Worm (Caenorhabditis elegans): ENCODE data around the gene dgn-1.
A peak's percentile ranks its signal among the peaks of the same experiment; 100 is the strongest.

dgn-1 gene

ce11 chrX:10881984-10882383 lies 46.8 kb downstream of the dgn-1 start, which contains the start of gene T21E8.6:
TSS of gene T21E8.6 (plus strand) at chrX:10882284.
- TF ChIP-seq nhr-76 (tag; optimal IDR thresholded peaks at IDR 0.05) (no peak), egl-27 (tag; optimal IDR thresholded peaks at IDR 0.05) (no peak)

DNA sequence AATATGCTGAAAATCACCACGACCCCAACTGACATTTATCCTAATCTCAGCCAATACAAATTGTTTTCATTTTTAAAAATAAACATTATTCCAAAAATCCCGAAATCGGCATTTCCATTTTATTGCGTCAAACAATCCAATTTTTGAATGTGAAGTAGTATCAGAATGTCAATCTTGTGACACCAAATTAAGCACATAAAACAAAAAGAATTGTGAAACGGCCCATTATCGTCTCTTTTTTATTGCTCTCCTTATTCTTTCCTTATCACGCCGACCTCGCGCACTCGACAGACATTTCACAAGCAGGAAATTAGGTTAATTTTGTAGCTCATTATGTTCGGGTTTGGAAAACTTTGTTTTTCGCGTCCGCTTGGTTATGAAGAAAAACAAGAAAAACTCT lies 48.3 kb downstream of the dgn-1 start, which contains the start of gene T21E8.4:
T21E8.4 (plus strand) TSS at position 301 of the 400 bp plus-strand sequence.
- no peak for TF ChIP-seq sea-2 (GFP tag; optimal IDR thresholded peaks at IDR 0.05)
- no peak for TF ChIP-seq nhr-11 (tag; optimal IDR thresholded peaks at IDR 0.05)
- TF ChIP-seq nhr-43 (tag; optimal IDR thresholded peaks at IDR 0.05; ENCODE audit: poor library complexity, severe bottlenecking): no peak
- no peak for TF ChIP-seq nhr-28 (tag; optimal IDR thresholded peaks at IDR 0.05)
- TF ChIP-seq tbx-2 (tag; optimal IDR thresholded peaks at IDR 0.05): no peak
- no peak for TF ChIP-seq eor-1 (tag; optimal IDR thresholded peaks at IDR 0.05)
- no peak for TF ChIP-seq daf-12 (tag; optimal IDR thresholded peaks at IDR 0.05)
- no peak for TF ChIP-seq egl-5 (tag; optimal IDR thresholded peaks at IDR 0.05)

ce11 chrX:10877138-10877743 lies 51.6 kb downstream of the dgn-1 start, which contains the start of gene pgp-6:
TSS of gene pgp-6 (minus strand) at chrX:10877425.
- TF ChIP-seq sea-2 (GFP tag; optimal IDR thresholded peaks at IDR 0.05): no peak
- TF ChIP-seq fkh-10 (GFP tag; optimal IDR thresholded peaks at IDR 0.05): no peak
- peak; percentile 67 for TF ChIP-seq elt-2 (tag; optimal IDR thresholded peaks at IDR 0.05)
- TF ChIP-seq nhr-12 (tag; optimal IDR thresholded peaks at IDR 0.05): no peak
- TF ChIP-seq ZK546.5 (tag; optimal IDR thresholded peaks at IDR 0.05): no peak
- TF ChIP-seq lsy-12 (tag; optimal IDR thresholded peaks at IDR 0.05): no peak
- no peak for TF ChIP-seq lin-15B (tag; optimal IDR thresholded peaks at IDR 0.05)
- no peak for TF ChIP-seq lin-39 (tag; optimal IDR thresholded peaks at IDR 0.05)

All from whole organism, L3 larva.